Worm (Caenorhabditis elegans) whole organism, L2 larva: ENCODE results near the gene C14C11.4.
A peak's percentile ranks its signal among the peaks of the same experiment; 100 is the strongest.

Experiments used
- C34F6.9 ChIP-seq: fragments of 150-350 bp; optimal IDR thresholded peaks from 2 replicates; lab custom pipeline; 2014; ENCODE audit warnings: missing biosample characterization, missing genetic modification characterization
- F13H6.1 ChIP-seq: sonication (generic microtip); optimal IDR thresholded peaks from 2 replicates; lab custom pipeline; 2016; ENCODE audit warnings: missing genetic modification characterization, missing compliant biosample characterization
- R02D3.7 ChIP-seq: fragments of 150-350 bp; optimal IDR thresholded peaks from 2 replicates; lab custom pipeline; 2014; ENCODE audit warnings: missing biosample characterization, missing genetic modification characterization
- Y55F3AM.14 ChIP-seq: fragments of 200-800 bp; sonication (Bioruptor generic); optimal IDR thresholded peaks from 2 replicates; lab custom pipeline; 2018; ENCODE audit warnings: mild to moderate bottlenecking, missing genetic modification characterization, missing compliant biosample characterization
- ZK546.5 ChIP-seq: sonication (generic microtip); optimal IDR thresholded peaks from 2 replicates; lab custom pipeline; 2017; ENCODE audit warnings: missing biosample characterization, missing genetic modification characterization
- alr-1 ChIP-seq: fragments of 150-350 bp; optimal IDR thresholded peaks from 2 replicates; lab custom pipeline; 2014; ENCODE audit warnings: missing biosample characterization, missing genetic modification characterization
- aly-2 ChIP-seq: fragments of 150-350 bp; optimal IDR thresholded peaks from 2 replicates; lab custom pipeline; 2014; ENCODE audit warnings: missing biosample characterization, missing genetic modification characterization
- ama-1 ChIP-seq: fragments of 150-350 bp; optimal IDR thresholded peaks from 2 replicates; lab custom pipeline; 2018; ENCODE audit warnings: inconsistent platforms
- blmp-1 ChIP-seq: sonication (generic microtip); optimal IDR thresholded peaks from 2 replicates; lab custom pipeline; 2017; ENCODE audit warnings: missing genetic modification characterization, mild to moderate bottlenecking, missing compliant biosample characterization, antibody characterized with exemption, moderate library complexity; ENCODE audit not compliant: insufficient read depth
- ceh-16 ChIP-seq: fragments of 150-350 bp; optimal IDR thresholded peaks from 2 replicates; lab custom pipeline; 2014; ENCODE audit warnings: missing biosample characterization, missing genetic modification characterization
- ceh-82 ChIP-seq: fragments of 150-350 bp; optimal IDR thresholded peaks from 2 replicates; lab custom pipeline; 2014; ENCODE audit warnings: missing biosample characterization, missing genetic modification characterization
- crh-2 ChIP-seq: sonication (generic microtip); optimal IDR thresholded peaks from 2 replicates; lab custom pipeline; 2017; ENCODE audit warnings: missing biosample characterization, missing genetic modification characterization
- dmd-4 ChIP-seq: sonication (generic microtip); optimal IDR thresholded peaks from 2 replicates; lab custom pipeline; 2017; ENCODE audit warnings: missing biosample characterization, missing genetic modification characterization
- egl-27 ChIP-seq: sonication (generic microtip); optimal IDR thresholded peaks from 3 replicates; lab custom pipeline; 2017; ENCODE audit warnings: missing biosample characterization, missing genetic modification reagents, missing genetic modification characterization
- elt-1 ChIP-seq: fragments of 150-350 bp; optimal IDR thresholded peaks from 2 replicates; lab custom pipeline; 2014; ENCODE audit warnings: missing biosample characterization, missing genetic modification characterization
- elt-3 ChIP-seq: sonication (generic microtip); optimal IDR thresholded peaks from 2 replicates; lab custom pipeline; 2017; ENCODE audit warnings: missing biosample characterization, missing genetic modification characterization
- fos-1 ChIP-seq: fragments of 150-350 bp; optimal IDR thresholded peaks from 2 replicates; lab custom pipeline; 2014; ENCODE audit warnings: missing biosample characterization, missing genetic modification characterization
- gmeb-1 ChIP-seq: fragments of 150-350 bp; optimal IDR thresholded peaks from 2 replicates; lab custom pipeline; 2014; ENCODE audit warnings: missing biosample characterization, missing genetic modification characterization
- lin-11 ChIP-seq: fragments of 150-350 bp; sonication (generic microtip); optimal IDR thresholded peaks from 2 replicates; lab custom pipeline; 2014; ENCODE audit warnings: missing biosample characterization, missing genetic modification characterization, inconsistent platforms, mixed read lengths
- lin-13 ChIP-seq: fragments of 150-350 bp; optimal IDR thresholded peaks from 2 replicates; lab custom pipeline; 2014; ENCODE audit warnings: missing biosample characterization, missing genetic modification reagents, missing genetic modification characterization
- lin-39 ChIP-seq: fragments of 150-350 bp; optimal IDR thresholded peaks from 2 replicates; lab custom pipeline; 2014; ENCODE audit warnings: missing biosample characterization, missing genetic modification reagents, missing genetic modification characterization
- lsy-2 ChIP-seq, 2 experiments: fragments of 150-350 bp in 1 of 2; sonication (generic microtip) in 1 of 2; optimal IDR thresholded peaks; 2 replicates each; lab custom pipeline; 2014 to 2017; ENCODE audit warnings: missing biosample characterization in 2 of 2, missing genetic modification characterization in 2 of 2
- mab-5 ChIP-seq: fragments of 150-350 bp; optimal IDR thresholded peaks from 2 replicates; lab custom pipeline; 2014; ENCODE audit warnings: missing biosample characterization, missing genetic modification characterization
- mbf-1 ChIP-seq: sonication (generic microtip); optimal IDR thresholded peaks from 2 replicates; lab custom pipeline; 2017; ENCODE audit warnings: missing biosample characterization, missing genetic modification characterization
- mdl-1 ChIP-seq, 2 experiments: fragments of 150-350 bp in 1 of 2; sonication (generic microtip) in 1 of 2; optimal IDR thresholded peaks; 2 replicates each; lab custom pipeline; 2017; ENCODE audit warnings: missing biosample characterization in 2 of 2, missing genetic modification characterization in 2 of 2
- nhr-10 ChIP-seq: sonication (generic microtip); optimal IDR thresholded peaks from 2 replicates; lab custom pipeline; 2017; ENCODE audit warnings: missing biosample characterization, missing genetic modification characterization
- nhr-11 ChIP-seq: fragments of 150-350 bp; optimal IDR thresholded peaks from 2 replicates; lab custom pipeline; 2014; ENCODE audit warnings: missing biosample characterization, missing genetic modification characterization
- nhr-12 ChIP-seq: fragments of 150-350 bp; optimal IDR thresholded peaks from 2 replicates; lab custom pipeline; 2014; ENCODE audit warnings: missing biosample characterization, missing genetic modification characterization
- nhr-129 ChIP-seq: fragments of 150-350 bp; optimal IDR thresholded peaks from 2 replicates; lab custom pipeline; 2014; ENCODE audit warnings: missing biosample characterization, missing genetic modification characterization
- nhr-21 ChIP-seq: fragments of 150-350 bp; optimal IDR thresholded peaks from 2 replicates; lab custom pipeline; 2014; ENCODE audit warnings: missing biosample characterization, missing genetic modification characterization
- nhr-23 ChIP-seq: fragments of 150-350 bp; optimal IDR thresholded peaks from 2 replicates; lab custom pipeline; 2014; ENCODE audit warnings: missing biosample characterization, missing genetic modification reagents, missing genetic modification characterization
- nhr-237 ChIP-seq: fragments of 150-350 bp; optimal IDR thresholded peaks from 2 replicates; lab custom pipeline; 2014; ENCODE audit warnings: missing biosample characterization, missing genetic modification characterization
- nhr-25 ChIP-seq: fragments of 150-350 bp; sonication (generic microtip); optimal IDR thresholded peaks from 3 replicates; lab custom pipeline; 2014; ENCODE audit warnings: missing biosample characterization, missing genetic modification characterization
- nhr-6 ChIP-seq: fragments of 150-350 bp; optimal IDR thresholded peaks from 2 replicates; lab custom pipeline; 2014; ENCODE audit warnings: missing biosample characterization, missing genetic modification characterization
- nhr-77 ChIP-seq: fragments of 150-350 bp; optimal IDR thresholded peaks from 2 replicates; lab custom pipeline; 2014; ENCODE audit warnings: missing biosample characterization, missing genetic modification characterization
- peb-1 ChIP-seq: fragments of 150-350 bp; optimal IDR thresholded peaks from 2 replicates; lab custom pipeline; 2014; ENCODE audit warnings: missing biosample characterization, missing genetic modification characterization
- sem-4 ChIP-seq: fragments of 150-350 bp; optimal IDR thresholded peaks from 2 replicates; lab custom pipeline; 2014; ENCODE audit warnings: missing biosample characterization, missing genetic modification reagents, missing genetic modification characterization
- skn-1 ChIP-seq: sonication (generic microtip); optimal IDR thresholded peaks from 2 replicates; lab custom pipeline; 2017; ENCODE audit warnings: missing biosample characterization, missing genetic modification characterization
- sma-3 ChIP-seq: sonication (generic microtip); optimal IDR thresholded peaks from 2 replicates; lab custom pipeline; 2016; ENCODE audit warnings: missing genetic modification reagents, missing genetic modification characterization, missing compliant biosample characterization
- sma-9 ChIP-seq, 2 experiments: fragments of 150-350 bp in 1 of 2; sonication (generic microtip) in 1 of 2; optimal IDR thresholded peaks; 2 replicates each; lab custom pipeline; 2014 to 2016; ENCODE audit warnings: missing genetic modification characterization in 2 of 2, mild to moderate bottlenecking in 1 of 2, missing biosample characterization in 1 of 2, missing compliant biosample characterization in 1 of 2, missing genetic modification reagents in 1 of 2, moderate library complexity in 1 of 2
- snpc-4 ChIP-seq: fragments of 150-350 bp; optimal IDR thresholded peaks from 2 replicates; lab custom pipeline; 2014; ENCODE audit warnings: missing biosample characterization, missing genetic modification characterization
- unc-39 ChIP-seq: fragments of 150-350 bp; optimal IDR thresholded peaks from 2 replicates; lab custom pipeline; 2014; ENCODE audit warnings: missing biosample characterization, missing genetic modification characterization
- unc-55 ChIP-seq: fragments of 150-350 bp; sonication (generic microtip); optimal IDR thresholded peaks from 3 replicates; lab custom pipeline; 2014; ENCODE audit warnings: missing biosample characterization, missing genetic modification reagents, missing genetic modification characterization
- unc-62 ChIP-seq: fragments of 150-350 bp; optimal IDR thresholded peaks from 2 replicates; lab custom pipeline; 2014; ENCODE audit warnings: missing biosample characterization, missing genetic modification reagents, missing genetic modification characterization
- zag-1 ChIP-seq: fragments of 150-350 bp; optimal IDR thresholded peaks from 2 replicates; lab custom pipeline; 2014; ENCODE audit warnings: missing biosample characterization, missing genetic modification characterization
- ztf-1 ChIP-seq: fragments of 200-800 bp; sonication (Bioruptor generic); conservative IDR thresholded peaks from 2 replicates; pipeline ENCODE4 v1.3.6; 2022; ENCODE audit warnings: missing genetic modification characterization, missing compliant biosample characterization
- ztf-11 ChIP-seq: sonication (generic microtip); optimal IDR thresholded peaks from 2 replicates; lab custom pipeline; 2017; ENCODE audit warnings: missing biosample characterization, missing genetic modification characterization
- ztf-4 ChIP-seq: fragments of 150-350 bp; optimal IDR thresholded peaks from 2 replicates; lab custom pipeline; 2014; ENCODE audit warnings: missing biosample characterization, missing genetic modification characterization

Gene C14C11.4

ce11 chrV:5682530-5682929 lies 35.1 kb downstream of the C14C11.4 start, which contains the start of gene prp-39:
Gene prp-39, minus strand, starts transcription at chrV:5682630.
- no peak for TF ChIP-seq nhr-10 (tag; lab: Kevin White, UChicago)
- TF ChIP-seq R02D3.7 (tag; lab: Kevin White, UChicago): no peak
- TF ChIP-seq ztf-1 (GFP tag; lab: Robert Waterston, UW): no peak
- no peak for TF ChIP-seq F13H6.1 (tag; lab: Kevin White, UChicago)
- TF ChIP-seq lin-39: no peak
- no peak for TF ChIP-seq ZK546.5 (tag; lab: Kevin White, UChicago)
- no peak for TF ChIP-seq nhr-25
- no peak for TF ChIP-seq ztf-4
- no peak for TF ChIP-seq nhr-237 (tag; lab: Kevin White, UChicago)
- no peak for TF ChIP-seq egl-27 (tag; lab: Kevin White, UChicago)
- TF ChIP-seq sma-3 (GFP tag; lab: Kevin White, UChicago): no peak
- TF ChIP-seq elt-1 (tag; lab: Kevin White, UChicago): no peak
- TF ChIP-seq sma-9 (GFP tag; optimal IDR thresholded peaks at IDR 0.05; lab: Kevin White, UChicago): no peak
- TF ChIP-seq sma-9 (tag; optimal IDR thresholded peaks at IDR 0.05; lab: Kevin White, UChicago): no peak
- no peak for TF ChIP-seq aly-2 (tag; lab: Kevin White, UChicago)
- TF ChIP-seq snpc-4 (tag; lab: Kevin White, UChicago): no peak
- TF ChIP-seq ama-1 (lab: Kevin White, UChicago): no peak

DNA sequence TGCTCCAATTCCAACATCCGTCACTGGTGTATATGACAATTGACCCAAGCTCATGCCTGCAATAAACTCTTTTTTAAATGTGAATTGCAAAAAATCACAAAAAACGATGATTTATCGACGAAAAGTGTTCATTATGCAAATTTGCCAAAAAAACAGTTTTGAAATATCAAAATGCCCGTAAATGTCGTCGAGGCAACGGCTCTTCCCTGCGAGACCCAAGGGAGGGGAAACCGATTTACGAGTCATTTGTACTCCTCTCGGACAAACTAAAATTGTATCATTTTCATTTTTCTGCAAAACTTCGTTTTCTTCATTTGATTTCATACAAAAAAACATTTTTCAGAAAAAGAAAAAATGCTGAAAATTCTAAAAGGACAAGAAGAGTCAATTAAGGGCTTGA lies 37.1 kb downstream of the C14C11.4 start, which contains the start of the genes hmgs-1 and F25B4.4:
hmgs-1 (minus strand) TSS at position 56 of the 400 bp plus-strand sequence.
F25B4.4 (plus strand) TSS at position 340 of the 400 bp plus-strand sequence.
- no peak for TF ChIP-seq ztf-1 (GFP tag; lab: Robert Waterston, UW)
- TF ChIP-seq ztf-11 (tag; lab: Kevin White, UChicago): no peak
- no peak for TF ChIP-seq alr-1 (tag; lab: Kevin White, UChicago)
- TF ChIP-seq skn-1 (tag; lab: Kevin White, UChicago): peak; percentile 21
- TF ChIP-seq nhr-21 (tag; lab: Kevin White, UChicago): peak; percentile 87
- peak; percentile 68 for TF ChIP-seq snpc-4 (tag; lab: Kevin White, UChicago)
- TF ChIP-seq egl-27 (tag; lab: Kevin White, UChicago): peak; percentile 91
- peak; percentile 47 for TF ChIP-seq nhr-77 (tag; lab: Kevin White, UChicago)
- peak; percentile 88 for TF ChIP-seq gmeb-1 (tag; lab: Kevin White, UChicago)
- no peak for TF ChIP-seq nhr-237 (tag; lab: Kevin White, UChicago)
- TF ChIP-seq nhr-23 (tag; lab: Kevin White, UChicago): no peak
- TF ChIP-seq F13H6.1 (tag; lab: Kevin White, UChicago): peak; percentile 89
- TF ChIP-seq sem-4: peak; percentile 77
- TF ChIP-seq nhr-12 (tag; lab: Kevin White, UChicago): no peak
- peak; percentile 61 for TF ChIP-seq lin-39
- peak; percentile 83 for TF ChIP-seq zag-1 (tag; lab: Kevin White, UChicago)
- no peak for TF ChIP-seq nhr-11 (tag; lab: Kevin White, UChicago)
- peak; percentile 87 for TF ChIP-seq ztf-4
- TF ChIP-seq ZK546.5 (tag; lab: Kevin White, UChicago): peak; percentile 32
- peak; percentile 80 for TF ChIP-seq nhr-6 (tag; lab: Kevin White, UChicago)
- peak; percentile 78 for TF ChIP-seq blmp-1
- TF ChIP-seq nhr-25: peak; percentile 93
- peak; percentile 17 for TF ChIP-seq ceh-82 (tag; lab: Kevin White, UChicago)
- peak; percentile 94 for TF ChIP-seq crh-2 (tag; lab: Kevin White, UChicago)
- TF ChIP-seq C34F6.9 (tag; lab: Kevin White, UChicago): peak; percentile 93
- TF ChIP-seq elt-1 (tag; lab: Kevin White, UChicago): no peak
- TF ChIP-seq nhr-129 (tag; lab: Kevin White, UChicago): peak; percentile 93
- TF ChIP-seq lin-13 (GFP tag; lab: Kevin White, UChicago): peak; percentile 91
- peak; percentile 81 for TF ChIP-seq lin-11 (tag; lab: Kevin White, UChicago)
- peak; percentile 97 for TF ChIP-seq unc-55 (GFP tag; lab: Kevin White, UChicago)
- TF ChIP-seq fos-1 (tag; lab: Kevin White, UChicago): peak; percentile 83
- TF ChIP-seq sma-3 (GFP tag; lab: Kevin White, UChicago): peak; percentile 89
- TF ChIP-seq mdl-1 (tag; optimal IDR thresholded peaks at IDR 0.05; lab: Kevin White, UChicago): no peak
- peak; percentile 72 for TF ChIP-seq nhr-10 (tag; lab: Kevin White, UChicago)
- TF ChIP-seq aly-2 (tag; lab: Kevin White, UChicago): no peak
- TF ChIP-seq mab-5 (tag; lab: Kevin White, UChicago): peak; percentile 95
- peak; percentile 49 for TF ChIP-seq unc-62
- no peak for TF ChIP-seq unc-39 (tag; lab: Kevin White, UChicago)
- TF ChIP-seq mbf-1 (tag; lab: Kevin White, UChicago): no peak
- TF ChIP-seq Y55F3AM.14 (GFP tag; lab: Kevin White, UChicago): peak; percentile 34
- no peak for TF ChIP-seq ceh-16 (tag; lab: Kevin White, UChicago)
- TF ChIP-seq lsy-2 (tag; optimal IDR thresholded peaks at IDR 0.05; lab: Kevin White, UChicago): peak; percentile 84 to 95
- TF ChIP-seq elt-3: no peak
- TF ChIP-seq sma-9 (GFP tag; optimal IDR thresholded peaks at IDR 0.05; lab: Kevin White, UChicago): peak; percentile 95
- TF ChIP-seq sma-9 (tag; optimal IDR thresholded peaks at IDR 0.05; lab: Kevin White, UChicago): no peak
- TF ChIP-seq ama-1 (lab: Kevin White, UChicago): peak; percentile 57
- TF ChIP-seq peb-1: no peak
- peak; percentile 99 for TF ChIP-seq R02D3.7 (tag; lab: Kevin White, UChicago)
- peak; percentile 21 for TF ChIP-seq dmd-4 (tag; lab: Kevin White, UChicago)
